Worm (Caenorhabditis elegans) whole organism, early embryonic: Measurements from ENCODE around the gene col-81.

Source experiments
- B0310.2 ChIP-seq: sonication (generic microtip); optimal IDR thresholded peaks from 2 replicates; lab custom pipeline; 2016; ENCODE audit warnings: mild to moderate bottlenecking, missing genetic modification characterization, missing compliant biosample characterization
- F13C5.2 ChIP-seq: sonication (generic microtip); optimal IDR thresholded peaks from 2 replicates; lab custom pipeline; 2017; ENCODE audit warnings: mild to moderate bottlenecking, missing genetic modification characterization, inconsistent platforms, missing compliant biosample characterization
- aly-1 ChIP-seq: sonication (generic microtip); optimal IDR thresholded peaks from 2 replicates; lab custom pipeline; 2016; ENCODE audit warnings: missing genetic modification characterization, missing compliant biosample characterization
- ama-1 ChIP-seq: fragments of 150-350 bp; optimal IDR thresholded peaks from 2 replicates; lab custom pipeline; 2014
- ceh-13 ChIP-seq: fragments of 200-800 bp; sonication (Bioruptor generic); optimal IDR thresholded peaks from 2 replicates; lab custom pipeline; 2018; ENCODE audit warnings: mild to moderate bottlenecking, missing genetic modification characterization, missing compliant biosample characterization
- ceh-36 ChIP-seq: sonication (generic microtip); optimal IDR thresholded peaks from 2 replicates; lab custom pipeline; 2016; ENCODE audit warnings: missing genetic modification characterization, inconsistent platforms, missing compliant biosample characterization
- ets-7 ChIP-seq: sonication (generic microtip); optimal IDR thresholded peaks from 2 replicates; lab custom pipeline; 2016; ENCODE audit warnings: missing genotype, missing genetic modification characterization, missing compliant biosample characterization
- flt-1 ChIP-seq: fragments of 200-800 bp; sonication (Bioruptor generic); IDR thresholded peaks from 2 replicates; pipeline ENCODE4 v1.3.6; 2022; ENCODE audit warnings: missing genetic modification characterization, missing compliant biosample characterization
- hmbx-1 ChIP-seq: sonication (generic microtip); optimal IDR thresholded peaks from 2 replicates; lab custom pipeline; 2016; ENCODE audit warnings: mild to moderate bottlenecking, missing genetic modification characterization, missing compliant biosample characterization
- hmg-4 ChIP-seq: fragments of 200-800 bp; sonication (Bioruptor generic); optimal IDR thresholded peaks from 2 replicates; lab custom pipeline; 2018; ENCODE audit warnings: mild to moderate bottlenecking, missing genetic modification characterization, missing compliant biosample characterization
- hnd-1 ChIP-seq: sonication (generic microtip); optimal IDR thresholded peaks from 2 replicates; lab custom pipeline; 2016; ENCODE audit warnings: missing genetic modification characterization, missing compliant biosample characterization
- pes-1 ChIP-seq: fragments of 200-800 bp; sonication (Bioruptor generic); IDR thresholded peaks from 2 replicates; pipeline ENCODE4 v1.3.6; 2022; ENCODE audit warnings: missing genetic modification reagents, missing genetic modification characterization, missing compliant biosample characterization
- scrt-1 ChIP-seq: fragments of 200-800 bp; sonication (Bioruptor generic); IDR thresholded peaks from 2 replicates; pipeline ENCODE4 v1.3.6; 2022; ENCODE audit warnings: missing genetic modification characterization, missing compliant biosample characterization
- sea-1 ChIP-seq: fragments of 200-800 bp; sonication (Bioruptor generic); conservative IDR thresholded peaks from 2 replicates; pipeline ENCODE4 v1.3.6; 2022; ENCODE audit warnings: missing genetic modification characterization, missing compliant biosample characterization
- tbx-11 ChIP-seq: fragments of 200-800 bp; sonication (Bioruptor generic); IDR thresholded peaks from 2 replicates; pipeline ENCODE4 v1.3.6; 2022; ENCODE audit warnings: missing genetic modification characterization, missing compliant biosample characterization
- tbx-37 ChIP-seq: fragments of 200-800 bp; sonication (Bioruptor generic); conservative IDR thresholded peaks from 2 replicates; pipeline ENCODE4 v1.3.6; 2022; ENCODE audit warnings: missing genetic modification reagents, missing genetic modification characterization, missing compliant biosample characterization
- tra-4 ChIP-seq: sonication (generic microtip); optimal IDR thresholded peaks from 2 replicates; lab custom pipeline; 2017; ENCODE audit warnings: missing genetic modification characterization, missing compliant biosample characterization

The col-81 gene

DNA sequence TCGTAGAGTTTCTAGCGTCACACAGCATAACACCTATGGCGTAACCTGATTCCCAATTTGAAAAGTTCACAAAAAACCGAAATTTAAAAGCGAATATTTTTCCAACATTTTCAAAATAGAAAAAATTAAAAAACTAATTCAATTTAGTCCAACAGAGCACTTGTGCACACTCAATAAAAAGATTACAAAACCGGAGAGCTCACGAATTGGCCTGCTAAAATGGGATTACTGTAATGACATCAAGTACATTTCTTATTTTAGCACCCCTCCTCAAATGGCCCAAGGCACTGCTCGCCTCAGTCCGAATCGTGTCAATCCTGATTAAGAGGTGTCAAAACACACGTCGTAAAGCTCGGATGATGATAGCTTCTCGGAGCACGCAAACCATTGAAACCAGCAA, 19.2 kb upstream of the col-81 start:
- TF ChIP-seq ceh-13 (no peak), hmg-4 (no peak), aly-1 (no peak), B0310.2 (tag; lab: Kevin White, UChicago) (no peak), sea-1 (no peak), flt-1 (no peak), F13C5.2 (tag; lab: Kevin White, UChicago) (no peak), ets-7 (tag; lab: Kevin White, UChicago) (no peak)

DNA sequence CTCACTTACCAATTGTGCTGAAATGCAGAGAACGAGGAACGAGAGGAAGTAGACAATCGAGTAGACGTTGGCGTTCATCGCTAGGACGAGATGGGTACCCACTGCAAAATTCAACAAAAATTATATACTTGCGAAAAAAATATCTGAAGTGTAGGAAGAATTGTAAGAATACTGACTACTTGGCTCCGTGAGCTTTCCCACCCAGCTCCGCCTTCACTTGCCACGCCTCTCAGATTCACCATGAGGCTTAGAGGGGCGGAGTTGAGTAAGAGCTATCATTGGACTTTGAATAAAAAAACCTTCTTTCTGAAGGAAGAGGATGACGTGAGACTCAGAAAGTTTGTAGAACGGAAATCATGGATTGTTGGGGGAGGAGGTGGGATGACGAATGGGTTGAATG, 16.7 kb upstream of the col-81 start, which contains the start of gene nlp-18:
TSS of gene nlp-18 (minus strand) at position 101 of the 400 bp plus-strand sequence.
- no peak for TF ChIP-seq hmbx-1
- no peak for TF ChIP-seq tbx-37 (GFP tag; lab: Robert Waterston, UW)
- no peak for TF ChIP-seq tbx-11
- TF ChIP-seq ceh-13 = no peak

DNA sequence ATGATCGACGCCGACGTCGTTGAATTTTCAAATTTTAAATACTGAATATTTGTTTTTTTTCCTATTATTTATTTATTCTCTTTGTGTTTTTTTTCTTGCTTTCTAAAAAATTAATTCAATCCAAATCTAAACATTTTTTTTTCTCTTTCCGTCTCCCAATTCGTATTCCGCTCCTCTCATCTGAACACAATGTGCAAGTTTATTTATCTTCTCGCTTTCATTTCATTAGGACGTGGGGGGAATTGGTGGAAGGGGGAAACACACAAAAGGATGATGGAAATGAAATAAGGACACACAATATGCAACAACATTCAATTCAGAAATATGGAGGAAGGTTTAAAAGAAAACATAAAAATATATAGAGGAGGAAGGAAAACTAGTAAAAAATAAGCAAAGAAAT, 14.2 kb upstream of the col-81 start:
- TF ChIP-seq ets-7 (tag; lab: Kevin White, UChicago) (no peak), hmg-4 (no peak), hnd-1 (tag; lab: Kevin White, UChicago) (no peak), aly-1 (no peak), flt-1 (no peak), tbx-37 (GFP tag; lab: Robert Waterston, UW) (no peak), ceh-36 (tag; lab: Kevin White, UChicago) (no peak), hmbx-1 (no peak)

DNA sequence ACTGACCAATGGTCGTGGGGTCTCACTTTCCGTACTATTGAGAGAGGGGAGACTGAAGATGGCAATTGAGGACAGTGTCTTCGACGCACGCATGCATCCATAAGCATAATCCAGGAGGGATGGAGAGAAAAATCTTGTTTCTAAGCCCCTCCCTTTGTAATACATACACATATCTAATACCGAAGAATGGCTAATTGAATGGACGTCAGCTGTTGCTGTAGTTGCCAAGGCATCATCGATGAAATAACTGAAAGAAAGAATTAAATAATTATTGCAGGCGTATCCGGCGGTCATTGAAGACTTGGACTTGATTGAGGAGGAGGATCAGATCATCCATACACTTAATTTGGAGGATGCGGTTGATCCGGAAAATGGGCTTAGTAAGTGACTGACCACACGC, 12.0 kb upstream of the col-81 start, which contains the start of gene F33A8.7:
TSS of gene F33A8.7 (minus strand) at position 101 of the 400 bp plus-strand sequence.
- TF ChIP-seq sea-1 = no peak
- no peak for TF ChIP-seq pes-1 (GFP tag; lab: Robert Waterston, UW)
- no peak for TF ChIP-seq tra-4
- TF ChIP-seq F13C5.2 (tag; lab: Kevin White, UChicago) = no peak
- no peak for TF ChIP-seq aly-1
- no peak for TF ChIP-seq ceh-13
- no peak for TF ChIP-seq hmg-4
- TF ChIP-seq hnd-1 (tag; lab: Kevin White, UChicago) = no peak
- no peak for TF ChIP-seq tbx-37 (GFP tag; lab: Robert Waterston, UW)
- TF ChIP-seq scrt-1 (GFP tag; lab: Robert Waterston, UW) = no peak
- no peak for TF ChIP-seq hmbx-1
- TF ChIP-seq ets-7 (tag; lab: Kevin White, UChicago) = no peak
- no peak for TF ChIP-seq flt-1
- TF ChIP-seq B0310.2 (tag; lab: Kevin White, UChicago) = no peak
- TF ChIP-seq tbx-11 = no peak
- no peak for TF ChIP-seq ama-1 (lab: Kevin White, UChicago)
- TF ChIP-seq ceh-36 (tag; lab: Kevin White, UChicago) = no peak

DNA sequence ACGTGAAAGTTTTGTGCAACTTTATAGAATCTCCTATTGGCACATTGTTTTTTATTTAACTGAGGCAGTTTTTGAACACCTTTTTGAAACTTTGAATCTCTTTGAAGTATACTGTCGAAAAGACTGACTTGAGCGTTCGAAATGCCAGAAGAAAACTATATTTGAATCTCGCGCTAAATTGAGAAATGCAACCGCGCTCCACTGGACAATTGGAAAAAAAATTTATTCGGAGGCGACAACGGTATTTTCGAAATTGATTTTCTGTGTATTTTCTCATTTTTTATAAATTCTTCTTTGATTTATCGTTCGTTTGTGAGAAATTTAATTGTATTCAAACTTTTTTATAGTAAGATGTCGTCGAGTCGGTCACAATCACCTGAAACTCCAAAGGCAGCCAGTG, 8.5 kb upstream of the col-81 start, which contains the start of gene let-858:
TSS of gene let-858 (plus strand) at position 348 of the 400 bp plus-strand sequence.
- TF ChIP-seq sea-1 = no peak
- TF ChIP-seq hnd-1 (tag; lab: Kevin White, UChicago) = no peak
- no peak for TF ChIP-seq tbx-37 (GFP tag; lab: Robert Waterston, UW)
- TF ChIP-seq ama-1 (lab: Kevin White, UChicago) = no peak
- TF ChIP-seq B0310.2 (tag; lab: Kevin White, UChicago) = no peak
- TF ChIP-seq ceh-13 = no peak
- TF ChIP-seq scrt-1 (GFP tag; lab: Robert Waterston, UW) = no peak
- no peak for TF ChIP-seq F13C5.2 (tag; lab: Kevin White, UChicago)
- TF ChIP-seq tbx-11 = no peak
- TF ChIP-seq hmbx-1 = no peak
- TF ChIP-seq hmg-4 = no peak
- no peak for TF ChIP-seq ceh-36 (tag; lab: Kevin White, UChicago)
- no peak for TF ChIP-seq tra-4
- TF ChIP-seq ets-7 (tag; lab: Kevin White, UChicago) = no peak
- TF ChIP-seq flt-1 = no peak
- no peak for TF ChIP-seq aly-1
- no peak for TF ChIP-seq pes-1 (GFP tag; lab: Robert Waterston, UW)

DNA sequence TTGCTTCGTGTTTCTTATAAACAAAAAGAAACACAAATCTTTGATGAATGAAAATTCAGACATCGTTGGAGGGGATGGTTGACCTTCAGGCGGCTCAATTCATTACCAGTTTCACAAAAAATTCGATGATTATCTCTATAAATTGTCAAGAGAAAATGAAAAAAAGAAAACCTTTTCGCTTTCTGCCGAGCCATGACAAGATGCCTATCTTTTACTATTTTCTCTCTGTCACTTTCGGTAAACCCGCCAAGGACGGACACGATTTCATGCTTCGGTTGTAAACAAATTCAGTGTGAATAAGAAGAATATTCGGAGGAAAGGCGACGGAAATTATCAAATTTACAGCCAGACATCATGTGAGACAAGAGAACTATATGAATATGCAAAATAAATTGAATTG, 7.1 kb upstream of the col-81 start:
- TF ChIP-seq aly-1 (no peak), ceh-13 (no peak)

DNA sequence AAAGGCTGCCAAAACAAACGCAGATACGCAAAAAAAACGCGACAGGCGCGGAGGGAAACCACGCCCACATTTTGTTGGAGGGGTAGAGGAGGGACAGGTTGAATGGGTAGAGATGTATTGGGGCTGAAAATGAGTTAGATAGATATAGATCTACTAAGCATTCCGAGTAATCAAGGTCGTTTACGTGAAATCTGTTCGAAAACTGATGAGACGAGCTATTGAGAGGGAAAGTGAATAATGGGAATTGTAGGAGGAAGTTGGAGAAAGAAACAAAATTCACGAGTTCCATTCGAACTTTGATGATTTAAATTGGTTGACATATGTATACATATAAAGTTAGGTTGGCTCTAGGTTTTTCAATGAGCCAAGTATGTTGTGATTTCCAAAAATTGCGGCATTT, 3.3 kb upstream of the col-81 start:
- no peak for TF ChIP-seq tbx-37 (GFP tag; lab: Robert Waterston, UW)
- no peak for TF ChIP-seq ceh-13
- TF ChIP-seq hmg-4 = no peak
- TF ChIP-seq hnd-1 (tag; lab: Kevin White, UChicago) = no peak
- no peak for TF ChIP-seq scrt-1 (GFP tag; lab: Robert Waterston, UW)
- TF ChIP-seq tra-4 = no peak
- no peak for TF ChIP-seq ets-7 (tag; lab: Kevin White, UChicago)
- no peak for TF ChIP-seq ceh-36 (tag; lab: Kevin White, UChicago)
- no peak for TF ChIP-seq tbx-11
- no peak for TF ChIP-seq hmbx-1
- TF ChIP-seq aly-1 = no peak
- TF ChIP-seq pes-1 (GFP tag; lab: Robert Waterston, UW) = no peak
- TF ChIP-seq sea-1 = no peak
- TF ChIP-seq B0310.2 (tag; lab: Kevin White, UChicago) = no peak
- TF ChIP-seq ama-1 (lab: Kevin White, UChicago) = no peak

DNA sequence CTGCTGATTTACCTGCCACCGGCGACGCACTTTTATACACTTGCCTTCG, 3.1 kb upstream of the col-81 start, which contains the start of gene ram-2:
TSS of gene ram-2 (minus strand) at position 47 of the 49 bp plus-strand sequence.
- TF ChIP-seq F13C5.2 (tag; lab: Kevin White, UChicago) = no peak
- TF ChIP-seq aly-1 = no peak
- no peak for TF ChIP-seq ets-7 (tag; lab: Kevin White, UChicago)
- TF ChIP-seq sea-1 = no peak
- TF ChIP-seq B0310.2 (tag; lab: Kevin White, UChicago) = no peak

DNA sequence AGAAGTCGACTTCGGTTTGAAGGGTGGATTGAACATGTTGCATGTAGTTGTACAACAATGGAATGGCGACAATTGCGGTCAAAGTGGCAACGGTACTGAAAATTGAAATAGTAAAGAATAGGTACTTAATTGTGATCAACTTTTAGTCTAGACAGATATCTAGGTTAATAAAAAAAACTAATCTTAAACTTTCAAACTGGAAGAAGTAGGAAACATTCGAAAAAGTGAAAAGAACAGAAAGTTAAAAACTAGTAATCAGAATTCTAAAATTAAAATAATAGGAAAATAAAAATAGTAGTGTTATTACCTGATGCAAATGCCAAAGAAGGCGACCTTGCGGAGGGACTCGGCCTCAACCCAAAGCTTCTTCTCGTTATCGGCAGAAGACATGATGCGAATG, 2.9 kb upstream of the col-81 start:
- no peak for TF ChIP-seq hnd-1 (tag; lab: Kevin White, UChicago)
- TF ChIP-seq tra-4 = no peak
- TF ChIP-seq pes-1 (GFP tag; lab: Robert Waterston, UW) = no peak
- no peak for TF ChIP-seq F13C5.2 (tag; lab: Kevin White, UChicago)
